Worm (Caenorhabditis elegans): ENCODE measurements around the gene srw-15.

srw-15 gene

ce11 chrV:15276915-15277314, 46.6 kb downstream of the srw-15 start, which contains the start of gene srw-17:
Gene srw-17, minus strand, starts transcription at chrV:15277015.
- TF ChIP-seq W03F9.2 (tag; optimal IDR thresholded peaks at IDR 0.05) = no peak
- no peak for TF ChIP-seq him-1 (tag; optimal IDR thresholded peaks at IDR 0.05)
- no peak for TF ChIP-seq dao-5 (tag; optimal IDR thresholded peaks at IDR 0.05)

- TF ChIP-seq dao-5 (tag; optimal IDR thresholded peaks at IDR 0.05) (no peak), W03F9.2 (tag; optimal IDR thresholded peaks at IDR 0.05) (no peak), him-1 (tag; optimal IDR thresholded peaks at IDR 0.05) (no peak)
Measured at ce11 chrV:15281279-15281949, 51.1 kb downstream of the srw-15 start, which contains the start of the genes srw-19 and srx-51. Gene srw-19, minus strand, starts transcription at chrV:15281379. Gene srx-51, plus strand, starts transcription at chrV:15281899.
